Worm (Caenorhabditis elegans): ENCODE results near the gene F56F11.1.
A peak's percentile ranks its signal among the peaks of the same experiment; 100 is the strongest.

Gene F56F11.1

DNA sequence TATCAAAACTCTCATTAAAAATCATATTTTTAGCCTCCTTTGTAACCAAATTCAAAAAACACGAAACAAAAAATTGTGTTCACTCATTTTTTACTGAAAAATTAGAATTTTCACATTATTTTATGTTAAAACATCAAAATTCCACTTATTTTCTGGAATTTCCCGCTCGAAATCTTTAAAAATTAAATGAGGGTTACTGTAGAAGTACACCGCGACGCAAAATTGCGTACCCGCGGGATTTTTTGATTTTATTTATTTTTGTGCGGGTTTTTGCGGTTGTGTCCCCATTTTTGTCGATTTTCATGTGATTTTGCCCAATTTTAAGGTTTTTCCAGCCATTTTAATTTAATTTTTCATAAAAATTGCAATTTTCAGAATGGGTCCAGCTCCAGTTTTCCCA lies 33.2 kb upstream of the F56F11.1 start (continued):
- TF ChIP-seq attf-5 (GFP tag; optimal IDR thresholded peaks at IDR 0.05) (no peak), tbp1 (GFP tag; optimal IDR thresholded peaks at IDR 0.05) (peak; percentile 20), hsf-1 (GFP tag; IDR thresholded peaks at IDR 0.05) (peak; percentile 72), lag-1 (GFP tag; IDR thresholded peaks at IDR 0.05) (no peak), Y79H2A.3 (GFP tag; conservative IDR thresholded peaks at IDR 0.05) (no peak), zfh-2 (GFP tag; conservative IDR thresholded peaks at IDR 0.05) (no peak), T07F8.4 (tag; optimal IDR thresholded peaks at IDR 0.05) (no peak), mes-4 (tag; optimal IDR thresholded peaks at IDR 0.05) (no peak), C17E4.6 (GFP tag; IDR thresholded peaks at IDR 0.05) (no peak), athp-1 (tag; optimal IDR thresholded peaks at IDR 0.05) (no peak), nhr-179 (tag; optimal IDR thresholded peaks at IDR 0.05) (no peak), gei-17 (GFP tag; optimal IDR thresholded peaks at IDR 0.05) (no peak), sdz-38 (tag; optimal IDR thresholded peaks at IDR 0.05) (no peak), F33H1.4 (GFP tag; IDR thresholded peaks at IDR 0.05) (peak; percentile 78), ceh-58 (GFP tag; IDR thresholded peaks at IDR 0.05) (no peak), attf-3 (GFP tag; conservative IDR thresholded peaks at IDR 0.05) (no peak), ceh-27 (GFP tag; optimal IDR thresholded peaks at IDR 0.05) (no peak), mxl-1 (tag; optimal IDR thresholded peaks at IDR 0.05) (no peak), tbx-9 (tag; optimal IDR thresholded peaks at IDR 0.05; ENCODE audit: borderline replicate concordance) (no peak), let-526 (GFP tag; IDR thresholded peaks at IDR 0.05) (no peak), Y67H2A.10 (GFP tag; conservative IDR thresholded peaks at IDR 0.05) (no peak), lir-1 (GFP tag; conservative IDR thresholded peaks at IDR 0.05) (0 out of 2 replicates have a peak, but pooled peaks have one; percentile 21), F23B12.7 (tag; optimal IDR thresholded peaks at IDR 0.05; ENCODE audit: insufficient read depth) (no peak), F57C9.4 (tag; optimal IDR thresholded peaks at IDR 0.05) (no peak), nfya-2 (GFP tag; IDR thresholded peaks at IDR 0.05) (no peak), sea-2 (GFP tag; IDR thresholded peaks at IDR 0.05) (no peak), akir-1 (GFP tag; optimal IDR thresholded peaks at IDR 0.05) (no peak), pha-4 (tag; optimal IDR thresholded peaks at IDR 0.05) (no peak), cebp-2 (GFP tag; IDR thresholded peaks at IDR 0.05) (no peak), rec-8 (tag; optimal IDR thresholded peaks at IDR 0.05) (no peak), him-1 (tag; optimal IDR thresholded peaks at IDR 0.05) (peak; percentile 61), ztf-3 (GFP tag; optimal IDR thresholded peaks at IDR 0.05) (no peak), mel-28 (tag; optimal IDR thresholded peaks at IDR 0.05; ENCODE audit: borderline replicate concordance) (no peak), tlf-1 (GFP tag; optimal IDR thresholded peaks at IDR 0.05) (peak; percentile 23), D2030.7 (GFP tag; IDR thresholded peaks at IDR 0.05) (peak; percentile 83), attf-6 (GFP tag; IDR thresholded peaks at IDR 0.05) (no peak), snpc-1.3 (tag; optimal IDR thresholded peaks at IDR 0.05; ENCODE audit: insufficient read depth) (peak; percentile 16), hlh-12 (tag; optimal IDR thresholded peaks at IDR 0.05) (no peak), ekl-4 (GFP tag; IDR thresholded peaks at IDR 0.05) (no peak), bed-2 (GFP tag; IDR thresholded peaks at IDR 0.05) (no peak), ceh-40 (GFP tag; IDR thresholded peaks at IDR 0.05) (no peak), bed-1 (GFP tag; IDR thresholded peaks at IDR 0.05) (no peak), aptf-2 (GFP tag; conservative IDR thresholded peaks at IDR 0.05) (no peak), ztf-18 (tag; optimal IDR thresholded peaks at IDR 0.05) (no peak), B0035.1 (tag; optimal IDR thresholded peaks at IDR 0.05) (no peak), F57A8.1 (GFP tag; optimal IDR thresholded peaks at IDR 0.05) (no peak), F39B2.1 (GFP tag; IDR thresholded peaks at IDR 0.05) (no peak), repo-1 (tag; optimal IDR thresholded peaks at IDR 0.05) (no peak), fkh-3 (tag; optimal IDR thresholded peaks at IDR 0.05) (no peak)
